Worm (Caenorhabditis elegans) whole organism, dauer: Measurements from ENCODE around the gene lec-5.
"Not testable (repeated sequence)": the region's sequence is repeated elsewhere in the genome, so short reads cannot be mapped to it uniquely, and the experiment has no call there.

ENCODE experiments used
- unc-62 ChIP-seq: sonication (generic microtip); optimal IDR thresholded peaks from 2 replicates; lab custom pipeline; 2017; ENCODE audit warnings: missing biosample characterization, missing genetic modification reagents, missing genetic modification characterization

lec-5 gene

ce11 chrII:5827364-5827763 lies 13.5 kb downstream of the lec-5 start, which contains the start of gene tbc-2:
tbc-2 (minus strand) TSS chrII:5827443.
- no peak for TF ChIP-seq unc-62 (GFP tag; lab: Kevin White, UChicago)

- no peak for TF ChIP-seq unc-62 (GFP tag; lab: Kevin White, UChicago)
These were observed 20.6 kb downstream of the lec-5 start, which contains the start of gene ehs-1 for ce11 chrII:5820282-5820762. ehs-1 (plus strand) TSS chrII:5820712.

ce11 chrII:5819655-5820054 lies 21.2 kb downstream of the lec-5 start:
- TF ChIP-seq unc-62 (GFP tag; lab: Kevin White, UChicago), result no peak

- TF ChIP-seq unc-62 (GFP tag; lab: Kevin White, UChicago), result no peak
These were observed 22.6 kb downstream of the lec-5 start, which contains the start of gene ZK1248.4 for ce11 chrII:5818298-5818697. ZK1248.4 (plus strand) TSS chrII:5818598.

ce11 chrII:5816346-5816745 lies 24.6 kb downstream of the lec-5 start, which contains the start of gene ZK1248.20:
ZK1248.20 (plus strand) TSS chrII:5816646.
- no peak for TF ChIP-seq unc-62 (GFP tag; lab: Kevin White, UChicago)

ce11 chrII:5815382-5815781 lies 25.5 kb downstream of the lec-5 start, which contains the start of gene wago-5:
wago-5 (minus strand) TSS chrII:5815482.
- TF ChIP-seq unc-62 (GFP tag; lab: Kevin White, UChicago), result not testable (repeated sequence)

- TF ChIP-seq unc-62 (GFP tag; lab: Kevin White, UChicago), result no peak
These were observed 30.7 kb downstream of the lec-5 start, which contains the start of the genes msp-64 and ZK1248.5 for ce11 chrII:5810230-5810629. msp-64 (minus strand) TSS chrII:5810330. ZK1248.5 (plus strand) TSS chrII:5810514.

- no peak for TF ChIP-seq unc-62 (GFP tag; lab: Kevin White, UChicago)
These were observed 34.3 kb downstream of the lec-5 start for ce11 chrII:5806563-5806962.

ce11 chrII:5805303-5805702 lies 35.6 kb downstream of the lec-5 start, which contains the start of gene K05F1.10:
K05F1.10 (minus strand) TSS chrII:5805473.
- TF ChIP-seq unc-62 (GFP tag; lab: Kevin White, UChicago), result no peak

ce11 chrII:5804288-5804687 lies 36.6 kb downstream of the lec-5 start:
- TF ChIP-seq unc-62 (GFP tag; lab: Kevin White, UChicago), result no peak

ce11 chrII:5801075-5801474 lies 39.8 kb downstream of the lec-5 start, which contains the start of the genes K05F1.9 and K05F1.1:
K05F1.9 (minus strand) TSS chrII:5801175.
K05F1.1 (plus strand) TSS chrII:5801382.
- no peak for TF ChIP-seq unc-62 (GFP tag; lab: Kevin White, UChicago)

- no peak for TF ChIP-seq unc-62 (GFP tag; lab: Kevin White, UChicago)
These were observed 41.4 kb downstream of the lec-5 start, which contains the start of gene K05F1.8 for ce11 chrII:5799553-5799952. K05F1.8 (minus strand) TSS chrII:5799653.

ce11 chrII:5797348-5797977 lies 43.4 kb downstream of the lec-5 start, which contains the start of the genes msp-63 and msp-142:
msp-63 (minus strand) TSS chrII:5797448.
msp-142 (plus strand) TSS chrII:5797927.
- TF ChIP-seq unc-62 (GFP tag; lab: Kevin White, UChicago), result no peak

ce11 chrII:5794195-5794594 lies 46.7 kb downstream of the lec-5 start, which contains the start of gene acdh-8:
acdh-8 (plus strand) TSS chrII:5794495.
- no peak for TF ChIP-seq unc-62 (GFP tag; lab: Kevin White, UChicago)

ce11 chrII:5792490-5792889 lies 48.4 kb downstream of the lec-5 start, which contains the start of gene K05F1.14:
K05F1.14 (minus strand) TSS chrII:5792590.
- no peak for TF ChIP-seq unc-62 (GFP tag; lab: Kevin White, UChicago)

- TF ChIP-seq unc-62 (GFP tag; lab: Kevin White, UChicago), result no peak
These were observed 50.6 kb downstream of the lec-5 start, which contains the start of gene lect-2 for ce11 chrII:5790313-5790773. lect-2 (plus strand) TSS chrII:5790723.
